Fruit fly (Drosophila melanogaster) whole organism: Measurements from ENCODE around the gene CG11811.
A peak's percentile ranks its signal among the peaks of the same experiment; 100 is the strongest.

Experiments
- CG8478 ChIP-seq: fragments of >200 bp; optimal IDR thresholded peaks from 2 replicates; lab custom pipeline; 2018; ENCODE audit warnings: inconsistent platforms
- Dll ChIP-seq: fragments of >200 bp; optimal IDR thresholded peaks from 2 replicates; lab custom pipeline; 2017
- EcR ChIP-seq, 2 experiments: fragments of >200 bp; optimal IDR thresholded peaks; 2 replicates each; lab custom pipeline; 2017; ENCODE audit warnings: missing biosample characterization in 2 of 2, missing genetic modification characterization in 2 of 2, missing genetic modification reagents in 2 of 2
- pan ChIP-seq: fragments of >200 bp; optimal IDR thresholded peaks from 2 replicates; lab custom pipeline; 2017
- psq ChIP-seq: fragments of >200 bp; optimal IDR thresholded peaks from 2 replicates; lab custom pipeline; 2017
- usp ChIP-seq: fragments of >200 bp; optimal IDR thresholded peaks from 2 replicates; lab custom pipeline; 2017; ENCODE audit warnings: missing biosample characterization, missing genetic modification characterization, mixed read lengths

CG11811 gene

dm6 chr3L:10658362-10659127 lies 32.3 kb upstream of the CG11811 start:
- TF ChIP-seq psq: no peak

dm6 chr3L:10659524-10659923 lies 31.3 kb upstream of the CG11811 start:
- TF ChIP-seq pan (no peak), EcR (GFP tag; optimal IDR thresholded peaks at IDR 0.05; lab: Kevin White, UChicago) (no peak), Dll (lab: Kevin White, UChicago) (no peak), CG8478 (no peak), psq (no peak), usp (no peak)

dm6 chr3L:10659993-10660743 lies 30.7 kb upstream of the CG11811 start:
- TF ChIP-seq EcR (GFP tag; optimal IDR thresholded peaks at IDR 0.05; lab: Kevin White, UChicago): no peak
- TF ChIP-seq Dll (lab: Kevin White, UChicago): no peak
- TF ChIP-seq pan: no peak
- no peak for TF ChIP-seq CG8478
- no peak for TF ChIP-seq usp
- TF ChIP-seq psq: no peak

dm6 chr3L:10660744-10661589 lies 29.9 kb upstream of the CG11811 start, which contains the start of the genes CG32066 and CG8003:
CG32066 (minus strand) TSS chr3L:10661013.
CG8003 (plus strand) TSS chr3L:10661475.
- no peak for TF ChIP-seq EcR (GFP tag; optimal IDR thresholded peaks at IDR 0.05; lab: Kevin White, UChicago)
- TF ChIP-seq Dll (lab: Kevin White, UChicago): no peak
- no peak for TF ChIP-seq CG8478
- TF ChIP-seq usp: no peak
- no peak for TF ChIP-seq psq
- TF ChIP-seq pan: no peak

dm6 chr3L:10663190-10663763 lies 27.5 kb upstream of the CG11811 start, which contains the start of gene Adi1:
Adi1 (plus strand) TSS chr3L:10663376.
- no peak for TF ChIP-seq Dll (lab: Kevin White, UChicago)
- no peak for TF ChIP-seq psq
- no peak for TF ChIP-seq usp
- TF ChIP-seq CG8478: no peak
- no peak for TF ChIP-seq pan
- no peak for TF ChIP-seq EcR (GFP tag; optimal IDR thresholded peaks at IDR 0.05; lab: Kevin White, UChicago)

- TF ChIP-seq usp (no peak), EcR (GFP tag; optimal IDR thresholded peaks at IDR 0.05; lab: Kevin White, UChicago) (no peak), pan (no peak), CG8478 (no peak), psq (no peak), Dll (lab: Kevin White, UChicago) (no peak)
These were observed 26.2 kb upstream of the CG11811 start, which contains the start of gene simj for dm6 chr3L:10664511-10665062. simj (plus strand) TSS chr3L:10664739.

- TF ChIP-seq EcR (GFP tag; optimal IDR thresholded peaks at IDR 0.05; lab: Kevin White, UChicago) (no peak), Dll (lab: Kevin White, UChicago) (no peak), psq (no peak), usp (no peak), CG8478 (no peak), pan (no peak)
These were observed 25.2 kb upstream of the CG11811 start for dm6 chr3L:10665433-10666150.

- TF ChIP-seq Dll (lab: Kevin White, UChicago) (peak; percentile 56), usp (no peak), pan (no peak)
These were observed 24.3 kb upstream of the CG11811 start for dm6 chr3L:10666511-10667003.

dm6 chr3L:10667341-10667740 lies 23.5 kb upstream of the CG11811 start:
- no peak for TF ChIP-seq usp

- TF ChIP-seq Dll (lab: Kevin White, UChicago) (no peak), psq (no peak), CG8478 (no peak), usp (no peak), pan (no peak), EcR (GFP tag; optimal IDR thresholded peaks at IDR 0.05; lab: Kevin White, UChicago) (no peak)
These were observed 21.0 kb upstream of the CG11811 start for dm6 chr3L:10669592-10670400.

- no peak for TF ChIP-seq psq
- TF ChIP-seq CG8478: no peak
- no peak for TF ChIP-seq Dll (lab: Kevin White, UChicago)
- no peak for TF ChIP-seq usp
- no peak for TF ChIP-seq pan
- TF ChIP-seq EcR (GFP tag; optimal IDR thresholded peaks at IDR 0.05; lab: Kevin White, UChicago): no peak
These were observed 18.3 kb upstream of the CG11811 start for dm6 chr3L:10672540-10672939.
